Worm (Caenorhabditis elegans) whole organism, midembryonic: ENCODE results near the gene T28B11.1.

ENCODE experiments used
- flt-1 ChIP-seq: fragments of 200-800 bp; sonication (Bioruptor generic); IDR thresholded peaks from 2 replicates; pipeline ENCODE4 v1.3.6; 2022; ENCODE audit warnings: missing genetic modification characterization, missing compliant biosample characterization
- med-1 ChIP-seq: sonication (generic microtip); optimal IDR thresholded peaks from 2 replicates; lab custom pipeline; 2017; ENCODE audit warnings: missing genetic modification characterization, mild to moderate bottlenecking, missing compliant biosample characterization, antibody characterized with exemption, missing genetic modification reagents; ENCODE audit not compliant: insufficient read depth
- ref-1 ChIP-seq: fragments of 200-800 bp; sonication (Bioruptor generic); conservative IDR thresholded peaks from 2 replicates; pipeline ENCODE4 v1.3.6; 2022; ENCODE audit warnings: missing genetic modification reagents, missing genetic modification characterization, missing compliant biosample characterization

DNA sequence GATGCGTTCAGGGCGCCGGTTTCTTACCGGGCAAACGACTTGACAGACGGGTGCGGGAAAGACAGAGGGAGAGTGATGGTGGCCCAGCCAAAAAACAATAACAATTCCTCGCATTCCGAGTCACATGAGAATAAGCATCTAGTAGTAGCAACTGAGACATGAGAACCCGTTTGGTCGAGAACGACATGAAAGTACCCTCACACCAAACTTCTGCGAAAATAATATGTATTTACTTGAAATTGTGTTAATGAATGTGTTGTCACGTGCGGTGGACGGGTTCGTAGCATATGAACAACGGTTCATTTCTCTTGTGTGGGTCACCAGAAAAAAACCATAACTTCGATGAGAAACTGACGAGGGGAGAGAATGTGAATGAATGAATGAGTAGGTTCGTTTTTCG lies 11.3 kb downstream of the T28B11.1 start:
- no peak for TF ChIP-seq ref-1 (GFP tag; lab: Robert Waterston, UW)
- TF ChIP-seq med-1 (GFP tag; lab: Kevin White, UChicago): no peak
- no peak for TF ChIP-seq flt-1 (GFP tag; lab: Robert Waterston, UW)
